Worm (Caenorhabditis elegans) whole organism, L4 larva: Measurements from ENCODE around the gene srd-25.
A peak's percentile ranks its signal among the peaks of the same experiment; 100 is the strongest.

Experiments used
- F37D6.2 ChIP-seq: sonication (generic microtip); optimal IDR thresholded peaks from 2 replicates; lab custom pipeline; 2016; ENCODE audit warnings: mild to moderate bottlenecking, missing genetic modification characterization, missing compliant biosample characterization
- F44E2.7 ChIP-seq: fragments of 200-800 bp; sonication (Bioruptor generic); IDR thresholded peaks from 2 replicates; pipeline ENCODE4 v2.1.2; 2022; ENCODE audit warnings: missing genetic modification characterization, missing compliant biosample characterization
- R02D3.7 ChIP-seq: fragments of 150-350 bp; sonication (generic microtip); optimal IDR thresholded peaks from 3 replicates; lab custom pipeline; 2014; ENCODE audit warnings: missing biosample characterization, missing genetic modification characterization
- T20F7.1 ChIP-seq: fragments of 200-800 bp; sonication (Bioruptor generic); optimal IDR thresholded peaks from 2 replicates; lab custom pipeline; 2018; ENCODE audit warnings: mild to moderate bottlenecking, missing genetic modification characterization, missing compliant biosample characterization
- Y105C5A.15 ChIP-seq: fragments of 200-800 bp; sonication (Bioruptor generic); IDR thresholded peaks from 2 replicates; pipeline ENCODE4 v1.3.6; 2022; ENCODE audit warnings: missing genetic modification characterization, missing compliant biosample characterization
- Y5F2A.4 ChIP-seq: fragments of 200-800 bp; sonication (Bioruptor generic); optimal IDR thresholded peaks from 2 replicates; lab custom pipeline; 2018; ENCODE audit warnings: mild to moderate bottlenecking, missing genetic modification characterization, missing compliant biosample characterization
- aha-1 ChIP-seq: fragments of 150-350 bp; peaks from one replicate; lab custom pipeline; 2014; ENCODE audit warnings: missing biosample characterization, missing genetic modification characterization
- ceh-20 ChIP-seq: fragments of 200-800 bp; sonication (Bioruptor generic); IDR thresholded peaks from 2 replicates; pipeline ENCODE4 v1.3.6; 2022; ENCODE audit warnings: missing genetic modification reagents, missing genetic modification characterization, missing compliant biosample characterization
- ceh-62 ChIP-seq: sonication (generic microtip); optimal IDR thresholded peaks from 2 replicates; lab custom pipeline; 2017; ENCODE audit warnings: missing biosample characterization, missing genetic modification characterization
- ctbp-1 ChIP-seq: fragments of 200-800 bp; sonication (Bioruptor generic); IDR thresholded peaks from 2 replicates; pipeline ENCODE4 v1.3.6; 2022; ENCODE audit warnings: missing genetic modification reagents, missing genetic modification characterization, missing compliant biosample characterization
- dmd-6 ChIP-seq: fragments of 200-800 bp; sonication (Bioruptor generic); IDR thresholded peaks from 2 replicates; pipeline ENCODE4 v1.3.6; 2022; ENCODE audit warnings: missing genetic modification reagents, missing genetic modification characterization, missing compliant biosample characterization
- dmd-9 ChIP-seq: fragments of 200-800 bp; sonication (Bioruptor generic); IDR thresholded peaks from 2 replicates; pipeline ENCODE4 v1.3.6; 2022; ENCODE audit warnings: missing genetic modification reagents, missing genetic modification characterization, missing compliant biosample characterization
- egl-43 ChIP-seq: fragments of 200-800 bp; sonication (Bioruptor generic); IDR thresholded peaks from 2 replicates; pipeline ENCODE4 v1.3.6; 2022; ENCODE audit warnings: missing genetic modification reagents, missing genetic modification characterization, missing compliant biosample characterization
- fkh-10 ChIP-seq: fragments of 150-350 bp; optimal IDR thresholded peaks from 2 replicates; lab custom pipeline; 2014; ENCODE audit warnings: missing biosample characterization, missing genetic modification reagents, missing genetic modification characterization
- lim-7 ChIP-seq: fragments of 200-800 bp; sonication (Bioruptor generic); IDR thresholded peaks from 2 replicates; pipeline ENCODE4 v1.3.6; 2022; ENCODE audit warnings: missing genetic modification characterization, missing compliant biosample characterization
- lin-1 ChIP-seq: fragments of 200-800 bp; sonication (Bioruptor generic); IDR thresholded peaks from 2 replicates; pipeline ENCODE4 v1.3.6; 2022; ENCODE audit warnings: missing genetic modification reagents, missing genetic modification characterization, missing compliant biosample characterization
- lin-38 ChIP-seq: fragments of 200-800 bp; sonication (Bioruptor generic); IDR thresholded peaks from 2 replicates; pipeline ENCODE4 v1.3.6; 2022; ENCODE audit warnings: missing genetic modification reagents, missing genetic modification characterization, missing compliant biosample characterization
- mdl-1 ChIP-seq, 2 experiments: fragments of 150-350 bp in 1 of 2; sonication (generic microtip) in 1 of 2; optimal IDR thresholded peaks; 2 replicates each; lab custom pipeline; 2014 to 2017; ENCODE audit warnings: missing biosample characterization in 2 of 2, missing genetic modification characterization in 2 of 2
- mes-2 ChIP-seq: sonication (generic microtip); optimal IDR thresholded peaks from 2 replicates; lab custom pipeline; 2016; ENCODE audit warnings: missing genotype, mild to moderate bottlenecking, missing genetic modification characterization, missing compliant biosample characterization; ENCODE audit not compliant: poor library complexity, severe bottlenecking
- mxl-2 ChIP-seq: fragments of 200-800 bp; sonication (Bioruptor generic); conservative IDR thresholded peaks from 2 replicates; pipeline ENCODE4 v1.3.6; 2022; ENCODE audit warnings: missing genetic modification reagents, missing genetic modification characterization, missing compliant biosample characterization
- nhr-102 ChIP-seq: sonication (generic microtip); optimal IDR thresholded peaks from 2 replicates; lab custom pipeline; 2016; ENCODE audit warnings: mild to moderate bottlenecking, missing genetic modification characterization, moderate library complexity, missing compliant biosample characterization
- nhr-28 ChIP-seq: fragments of 150-350 bp; optimal IDR thresholded peaks from 2 replicates; lab custom pipeline; 2014; ENCODE audit warnings: missing biosample characterization, missing genetic modification characterization
- nhr-41 ChIP-seq: fragments of 200-800 bp; sonication (Bioruptor generic); IDR thresholded peaks from 2 replicates; pipeline ENCODE4 v1.3.6; 2022; ENCODE audit warnings: missing genetic modification reagents, missing genetic modification characterization, missing compliant biosample characterization
- nhr-42 ChIP-seq: fragments of 200-800 bp; sonication (Bioruptor generic); IDR thresholded peaks from 2 replicates; pipeline ENCODE4 v1.3.6; 2022; ENCODE audit warnings: missing genetic modification characterization, missing compliant biosample characterization
- nhr-6 ChIP-seq: fragments of 150-350 bp; optimal IDR thresholded peaks from 2 replicates; lab custom pipeline; 2014; ENCODE audit warnings: missing biosample characterization, missing genetic modification characterization
- saeg-2 ChIP-seq: fragments of 200-800 bp; sonication (Bioruptor generic); IDR thresholded peaks from 2 replicates; pipeline ENCODE4 v1.3.6; 2022; ENCODE audit warnings: missing genetic modification reagents, missing genetic modification characterization, missing compliant biosample characterization
- sdz-12 ChIP-seq: fragments of 200-800 bp; sonication (Bioruptor generic); optimal IDR thresholded peaks from 2 replicates; lab custom pipeline; 2018; ENCODE audit warnings: mild to moderate bottlenecking, missing genetic modification characterization, missing compliant biosample characterization
- snpc-1.2 ChIP-seq: fragments of 200-800 bp; sonication (Bioruptor generic); IDR thresholded peaks from 2 replicates; pipeline ENCODE4 v1.3.6; 2022; ENCODE audit warnings: missing genetic modification reagents, missing genetic modification characterization, missing compliant biosample characterization
- snpc-4 ChIP-seq: fragments of 150-350 bp; optimal IDR thresholded peaks from 2 replicates; lab custom pipeline; 2014; ENCODE audit warnings: missing biosample characterization, missing genetic modification characterization
- spr-1 ChIP-seq: sonication (generic microtip); optimal IDR thresholded peaks from 2 replicates; lab custom pipeline; 2016; ENCODE audit warnings: mild to moderate bottlenecking, missing genetic modification characterization, missing compliant biosample characterization
- tra-1 ChIP-seq: fragments of 200-800 bp; sonication (Bioruptor generic); IDR thresholded peaks from 2 replicates; pipeline ENCODE4 v1.3.6; 2022; ENCODE audit warnings: missing genetic modification reagents, missing genetic modification characterization, missing compliant biosample characterization
- unc-130 ChIP-seq: sonication (generic microtip); optimal IDR thresholded peaks from 2 replicates; lab custom pipeline; 2016; ENCODE audit warnings: missing genetic modification reagents, missing genetic modification characterization, missing compliant biosample characterization
- unc-62 ChIP-seq, 3 experiments: fragments of 150-350 bp in 1 of 3; sonication (generic microtip); optimal IDR thresholded peaks in 2 of 3; peaks in 1 of 3; 1 replicate in 1 of 3; 2 replicates in 2 of 3; lab custom pipeline; 2014 to 2017; ENCODE audit warnings: missing biosample characterization in 3 of 3, missing genetic modification characterization in 3 of 3, missing genetic modification reagents in 3 of 3, missing genotype in 1 of 3
- vab-7 ChIP-seq: fragments of 200-800 bp; sonication (Bioruptor generic); IDR thresholded peaks from 2 replicates; pipeline ENCODE4 v1.3.6; 2022; ENCODE audit warnings: missing genetic modification reagents, missing genetic modification characterization, missing compliant biosample characterization
- zip-2 ChIP-seq: fragments of 150-350 bp; optimal IDR thresholded peaks from 2 replicates; lab custom pipeline; 2014; ENCODE audit warnings: missing biosample characterization, missing genetic modification characterization
- ztf-7 ChIP-seq: fragments of 150-350 bp; optimal IDR thresholded peaks from 2 replicates; lab custom pipeline; 2014; ENCODE audit warnings: missing biosample characterization, missing genetic modification characterization

srd-25 gene

DNA sequence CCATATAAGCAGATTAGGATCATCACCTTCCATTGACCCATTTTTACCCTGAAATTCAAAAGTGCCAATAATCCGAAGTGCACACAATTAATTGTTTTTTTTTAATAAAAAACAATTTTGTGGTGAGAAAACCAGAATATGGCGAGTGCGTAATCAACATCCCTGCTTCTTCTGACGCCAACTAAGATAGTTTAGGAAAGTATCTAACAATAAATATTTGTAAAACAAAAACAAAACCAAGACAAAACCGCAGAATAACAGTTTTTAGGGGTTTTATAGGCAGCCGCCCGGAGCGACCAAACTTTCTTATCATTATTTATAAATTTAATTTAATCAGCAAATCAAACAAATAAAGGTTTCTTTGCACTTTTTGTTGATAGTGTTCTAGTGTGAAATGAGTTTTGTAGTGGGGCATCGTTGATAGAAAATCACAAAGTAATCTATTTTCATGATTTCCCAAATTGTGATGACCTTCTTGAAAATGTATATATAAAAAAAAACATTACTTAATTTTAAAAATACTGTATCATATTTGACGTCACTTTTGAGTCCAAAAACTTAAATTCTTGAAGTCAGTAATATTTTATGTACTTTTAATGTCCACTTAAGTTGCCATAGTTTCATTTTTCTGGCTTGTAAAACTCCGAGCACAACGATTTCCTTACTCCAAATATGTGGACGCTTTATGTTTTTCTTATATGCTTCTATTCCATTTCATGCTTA is 22.0 kb upstream of the srd-25 start, which contains the start of the genes folt-3 and clec-214:
Gene folt-3, minus strand, starts transcription at position 51 of the 723 bp plus-strand sequence.
Gene clec-214, plus strand, starts transcription at position 673 of the 723 bp plus-strand sequence.
- TF ChIP-seq nhr-28 (tag; lab: Kevin White, UChicago) (peak; percentile 80), mxl-2 (GFP tag; lab: Robert Waterston, UW) (no peak)

DNA sequence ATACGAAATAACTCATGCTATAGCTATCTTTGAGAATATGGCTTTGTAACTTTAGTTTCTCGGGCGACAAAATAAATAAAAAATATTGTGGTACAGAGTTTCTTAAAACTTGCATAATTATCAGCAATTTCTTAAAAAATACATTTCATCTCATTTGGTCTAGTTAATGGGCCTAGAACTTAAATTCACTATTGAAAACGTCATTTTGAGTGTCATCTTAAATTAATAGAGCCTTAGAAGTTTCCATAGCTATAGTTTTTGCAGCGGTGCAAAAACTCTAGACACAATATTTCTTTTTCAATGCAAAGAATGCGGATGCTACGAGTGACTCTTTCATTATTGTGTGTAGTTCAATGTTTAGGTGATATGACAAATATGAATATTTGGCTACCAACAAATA is 19.8 kb upstream of the srd-25 start, which contains the start of gene clec-215:
Gene clec-215, plus strand, starts transcription at position 301 of the 400 bp plus-strand sequence.
- TF ChIP-seq unc-130 (GFP tag; lab: Kevin White, UChicago) (no peak), nhr-42 (no peak), tra-1 (GFP tag; lab: Robert Waterston, UW) (no peak), aha-1 (no peak), ztf-7 (no peak), lin-38 (GFP tag; lab: Robert Waterston, UW) (no peak), nhr-41 (no peak), ceh-20 (GFP tag; lab: Robert Waterston, UW) (no peak), spr-1 (tag; lab: Kevin White, UChicago) (no peak), sdz-12 (GFP tag; lab: Kevin White, UChicago) (no peak), Y5F2A.4 (GFP tag; lab: Kevin White, UChicago) (no peak), F37D6.2 (no peak), nhr-6 (tag; lab: Kevin White, UChicago) (no peak), egl-43 (GFP tag; lab: Robert Waterston, UW) (no peak), R02D3.7 (tag; lab: Kevin White, UChicago) (no peak), saeg-2 (GFP tag; lab: Robert Waterston, UW) (no peak), snpc-1.2 (GFP tag; lab: Robert Waterston, UW) (no peak), vab-7 (GFP tag; lab: Robert Waterston, UW) (no peak), dmd-6 (no peak), lim-7 (GFP tag; lab: Robert Waterston, UW) (no peak)

DNA sequence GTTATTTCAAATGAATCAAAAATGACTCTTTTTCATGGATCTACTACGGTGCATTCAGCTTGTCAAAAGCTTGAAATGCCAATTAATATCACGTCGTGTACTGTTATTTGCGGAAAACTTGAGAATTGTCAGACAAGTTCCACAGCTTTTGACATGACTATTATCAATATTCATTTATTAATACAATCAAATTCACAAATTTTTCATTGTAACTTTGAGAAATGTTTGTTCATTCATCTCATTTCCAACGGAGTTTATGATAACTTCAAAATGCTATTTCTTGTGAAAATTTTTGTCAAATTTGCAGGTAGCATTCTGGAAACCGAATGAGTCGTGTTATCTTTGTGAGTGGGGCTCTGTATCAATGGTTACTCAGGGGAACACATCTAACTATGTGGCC is 13.7 kb upstream of the srd-25 start, which contains the start of gene C50E3.15:
Gene C50E3.15, plus strand, starts transcription at position 301 of the 400 bp plus-strand sequence.
- TF ChIP-seq unc-62 (GFP tag; optimal IDR thresholded peaks at IDR 0.05 in 1 of 2; lab: Kevin White, UChicago) (peak in 1 of 2 experiments; percentile 78), unc-62 (tag; optimal IDR thresholded peaks at IDR 0.05; lab: Kevin White, UChicago) (no peak), ceh-62 (tag; lab: Kevin White, UChicago) (no peak), dmd-9 (GFP tag; lab: Robert Waterston, UW) (no peak), mes-2 (tag; lab: Kevin White, UChicago) (no peak), Y105C5A.15 (GFP tag; lab: Robert Waterston, UW) (no peak)

DNA sequence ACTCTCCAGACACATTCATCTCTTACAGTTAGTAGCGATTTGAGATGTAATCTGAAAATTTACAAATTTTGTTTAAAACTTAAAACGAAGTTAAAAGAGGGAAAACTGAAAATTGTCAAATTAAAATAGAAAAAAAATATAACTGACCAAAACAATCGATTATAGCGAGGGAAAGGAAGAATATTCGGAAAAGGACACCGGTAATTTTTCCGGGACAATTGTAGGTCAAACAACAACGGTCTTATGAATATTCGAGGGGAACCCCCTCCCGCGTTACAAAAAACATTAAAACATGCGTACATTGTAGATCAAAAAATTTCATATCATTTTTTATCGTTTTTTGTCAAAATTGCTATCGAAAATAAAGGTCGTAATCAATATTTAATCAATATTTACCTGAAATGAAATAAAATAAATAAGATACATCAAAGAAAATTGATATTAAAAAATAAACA is 9.8 kb upstream of the srd-25 start, which contains the start of gene C50E3.12:
Gene C50E3.12, minus strand, starts transcription at position 51 of the 455 bp plus-strand sequence.
- TF ChIP-seq nhr-102 (tag; lab: Kevin White, UChicago) (no peak), zip-2 (tag; lab: Kevin White, UChicago) (no peak), T20F7.1 (GFP tag; lab: Kevin White, UChicago) (no peak), snpc-4 (no peak), fkh-10 (GFP tag; lab: Kevin White, UChicago) (no peak), spr-1 (tag; lab: Kevin White, UChicago) (no peak), snpc-1.2 (GFP tag; lab: Robert Waterston, UW) (no peak), lin-1 (GFP tag; lab: Robert Waterston, UW) (no peak), ctbp-1 (GFP tag; lab: Robert Waterston, UW) (no peak), mdl-1 (tag; optimal IDR thresholded peaks at IDR 0.05; lab: Kevin White, UChicago) (no peak), F44E2.7 (no peak)
